Fruit fly (Drosophila melanogaster) whole organism, embryonic: Measurements from ENCODE around the gene CG10993.

Experiments
- B-H2 ChIP-seq: fragments of 200-800 bp; sonication (Bioruptor generic); optimal IDR thresholded peaks from 2 replicates; lab custom pipeline; 2018; ENCODE audit warnings: missing biosample characterization, mild to moderate bottlenecking, missing genetic modification characterization
- CG10654 ChIP-seq: fragments of 200-800 bp; sonication (Bioruptor generic); optimal IDR thresholded peaks from 2 replicates; lab custom pipeline; 2016; ENCODE audit warnings: missing biosample characterization, missing genetic modification characterization
- CG11696 ChIP-seq: fragments of 200-800 bp; sonication (Bioruptor generic); IDR thresholded peaks from 2 replicates; pipeline ENCODE4 v1.3.6; 2022; ENCODE audit warnings: missing biosample characterization, missing genetic modification characterization
- CG13894 ChIP-seq: fragments of 200-800 bp; sonication (Bioruptor generic); optimal IDR thresholded peaks from 3 replicates; lab custom pipeline; 2018; ENCODE audit warnings: missing biosample characterization, mild to moderate bottlenecking, missing genetic modification characterization, moderate library complexity
- CG17385 ChIP-seq: fragments of 200-800 bp; sonication (Bioruptor generic); optimal IDR thresholded peaks from 3 replicates; lab custom pipeline; 2018; ENCODE audit warnings: missing biosample characterization, mild to moderate bottlenecking, missing genetic modification characterization
- CG1832 ChIP-seq: fragments of 200-800 bp; sonication (Bioruptor generic); optimal IDR thresholded peaks from 2 replicates; lab custom pipeline; 2017; ENCODE audit warnings: missing biosample characterization, mild to moderate bottlenecking, missing genetic modification characterization, inconsistent platforms
- CG30020 ChIP-seq: fragments of 200-800 bp; optimal IDR thresholded peaks from 2 replicates; lab custom pipeline; 2019; ENCODE audit warnings: missing biosample characterization, mild to moderate bottlenecking, missing genetic modification characterization, moderate library complexity
- CG31388 ChIP-seq: fragments of 200-800 bp; sonication (Bioruptor generic); optimal IDR thresholded peaks from 2 replicates; lab custom pipeline; 2016; ENCODE audit warnings: missing biosample characterization, missing genetic modification characterization
- CG31441 ChIP-seq: fragments of 200-800 bp; sonication (Bioruptor generic); IDR thresholded peaks from 2 replicates; pipeline ENCODE4 v1.3.6; 2022; ENCODE audit warnings: missing biosample characterization, missing genetic modification characterization
- CG4707 ChIP-seq: fragments of 200-800 bp; sonication (Bioruptor generic); optimal IDR thresholded peaks from 2 replicates; lab custom pipeline; 2018; ENCODE audit warnings: missing biosample characterization, mild to moderate bottlenecking, missing genetic modification characterization, moderate library complexity
- CG5953 ChIP-seq: fragments of 200-800 bp; sonication (Bioruptor generic); IDR thresholded peaks from 2 replicates; pipeline ENCODE4 v1.3.6; 2022; ENCODE audit warnings: missing biosample characterization, missing genetic modification characterization
- CG6683 ChIP-seq: fragments of 200-800 bp; sonication (Bioruptor generic); optimal IDR thresholded peaks from 2 replicates; lab custom pipeline; 2017; ENCODE audit warnings: missing biosample characterization, mild to moderate bottlenecking, missing genetic modification characterization, missing genetic modification reagents
- CG6813 ChIP-seq: fragments of 200-800 bp; sonication (Bioruptor generic); optimal IDR thresholded peaks from 2 replicates; lab custom pipeline; 2017; ENCODE audit warnings: missing biosample characterization, missing genetic modification characterization, mild to moderate bottlenecking, moderate library complexity, missing genetic modification reagents
- CkIIα-i1 ChIP-seq: fragments of 200-800 bp; sonication (Bioruptor generic); IDR thresholded peaks from 2 replicates; pipeline ENCODE4 v1.3.6; 2022; ENCODE audit warnings: missing biosample characterization, missing genetic modification characterization
- Dbx ChIP-seq: fragments of 200-800 bp; sonication (Bioruptor generic); IDR thresholded peaks from 3 replicates; pipeline ENCODE4 v1.3.6; 2022; ENCODE audit warnings: missing biosample characterization, missing genetic modification characterization
- Dek ChIP-seq: fragments of 200-800 bp; sonication (Bioruptor generic); optimal IDR thresholded peaks from 3 replicates; lab custom pipeline; 2019; ENCODE audit warnings: missing biosample characterization, mild to moderate bottlenecking, missing genetic modification characterization, moderate library complexity
- Dip2 ChIP-seq: fragments of 200-800 bp; sonication (Bioruptor generic); IDR thresholded peaks from 2 replicates; pipeline ENCODE4 v1.3.6; 2022; ENCODE audit warnings: missing biosample characterization, missing genetic modification characterization
- ERR ChIP-seq: fragments of 200-800 bp; sonication (Bioruptor generic); optimal IDR thresholded peaks from 2 replicates; lab custom pipeline; 2016; ENCODE audit warnings: missing biosample characterization, missing genetic modification characterization
- Elba2 ChIP-seq: fragments of 200-800 bp; sonication (Bioruptor generic); optimal IDR thresholded peaks from 3 replicates; lab custom pipeline; 2016; ENCODE audit warnings: missing biosample characterization, missing genetic modification characterization
- Ets97D ChIP-seq: fragments of 200-800 bp; sonication (Bioruptor generic); optimal IDR thresholded peaks from 3 replicates; lab custom pipeline; 2016; ENCODE audit warnings: missing biosample characterization, missing genetic modification characterization
- Fer1 ChIP-seq: fragments of 200-800 bp; sonication (Bioruptor generic); optimal IDR thresholded peaks from 2 replicates; lab custom pipeline; 2017; ENCODE audit warnings: missing biosample characterization, mild to moderate bottlenecking, missing genetic modification characterization
- Med ChIP-seq: fragments of 200-800 bp; sonication (Bioruptor generic); peaks from one replicate; lab custom pipeline; 2016; ENCODE audit warnings: missing biosample characterization, missing genetic modification characterization, mild to moderate bottlenecking, inconsistent platforms, moderate library complexity
- Trl ChIP-seq, 3 experiments: fragments of >200 bp in 2 of 3; fragments of 200-800 bp in 1 of 3; sonication (Bioruptor generic) in 1 of 3; optimal IDR thresholded peaks; 2 replicates in 1 of 3; 3 replicates in 2 of 3; lab custom pipeline; 2016 to 2017; ENCODE audit warnings: missing biosample characterization in 1 of 3, missing genetic modification characterization in 1 of 3
- Usf ChIP-seq: fragments of 200-800 bp; sonication (Bioruptor generic); optimal IDR thresholded peaks from 2 replicates; lab custom pipeline; 2017; ENCODE audit warnings: missing genotype, missing biosample characterization, missing genetic modification characterization
- caup ChIP-seq: fragments of 200-800 bp; sonication (Bioruptor generic); optimal IDR thresholded peaks from 3 replicates; lab custom pipeline; 2017; ENCODE audit warnings: missing biosample characterization, mild to moderate bottlenecking, missing genetic modification characterization, moderate library complexity; ENCODE audit not compliant: severe bottlenecking
- corto ChIP-seq: fragments of 200-800 bp; sonication (Bioruptor generic); optimal IDR thresholded peaks from 2 replicates; lab custom pipeline; 2016; ENCODE audit warnings: missing biosample characterization, mild to moderate bottlenecking, missing genetic modification characterization, moderate library complexity
- da ChIP-seq: fragments of 200-800 bp; sonication (Bioruptor generic); optimal IDR thresholded peaks from 2 replicates; lab custom pipeline; 2016; ENCODE audit warnings: missing biosample characterization, missing genetic modification characterization
- en ChIP-seq: fragments of 200-800 bp; sonication (Bioruptor generic); optimal IDR thresholded peaks from 2 replicates; lab custom pipeline; 2016; ENCODE audit warnings: missing biosample characterization, missing genetic modification characterization
- ewg ChIP-seq: fragments of 200-800 bp; sonication (Bioruptor generic); optimal IDR thresholded peaks from 3 replicates; lab custom pipeline; 2017; ENCODE audit warnings: mild to moderate bottlenecking, missing biosample characterization, missing genetic modification reagents, missing genetic modification characterization
- fru ChIP-seq: fragments of >200 bp; optimal IDR thresholded peaks from 2 replicates; lab custom pipeline; 2017
- ftz-f1 ChIP-seq: fragments of 200-800 bp; sonication (Bioruptor generic); optimal IDR thresholded peaks from 2 replicates; lab custom pipeline; 2016; ENCODE audit warnings: missing biosample characterization, missing genetic modification characterization
- lola ChIP-seq, 3 experiments: fragments of >200 bp in 2 of 3; fragments of 200-800 bp in 1 of 3; sonication (Bioruptor generic) in 1 of 3; optimal IDR thresholded peaks; 2 replicates each; lab custom pipeline; 2017 to 2019; ENCODE audit warnings: missing biosample characterization in 3 of 3, missing genetic modification characterization in 3 of 3, mild to moderate bottlenecking in 1 of 3, moderate library complexity in 1 of 3
- nom ChIP-seq: fragments of 200-800 bp; sonication (Bioruptor generic); optimal IDR thresholded peaks from 2 replicates; lab custom pipeline; 2017; ENCODE audit warnings: missing biosample characterization, missing genetic modification characterization, mild to moderate bottlenecking, moderate library complexity, missing genetic modification reagents
- p53 ChIP-seq: fragments of 200-800 bp; sonication (Bioruptor generic); optimal IDR thresholded peaks from 2 replicates; lab custom pipeline; 2016; ENCODE audit warnings: missing biosample characterization, missing genetic modification characterization
- pros ChIP-seq: fragments of 200-800 bp; sonication (Bioruptor generic); optimal IDR thresholded peaks from 3 replicates; lab custom pipeline; 2019; ENCODE audit warnings: missing biosample characterization, mild to moderate bottlenecking, missing genetic modification characterization, moderate library complexity
- pzg ChIP-seq: fragments of 200-800 bp; sonication (Bioruptor generic); optimal IDR thresholded peaks from 3 replicates; lab custom pipeline; 2018; ENCODE audit warnings: missing biosample characterization, mild to moderate bottlenecking, missing genetic modification characterization, moderate library complexity
- ro ChIP-seq: fragments of 200-800 bp; sonication (Bioruptor generic); IDR thresholded peaks from 2 replicates; pipeline ENCODE4 v1.3.6; 2022; ENCODE audit warnings: missing biosample characterization, missing genetic modification characterization
- schlank ChIP-seq: fragments of 200-800 bp; sonication (Bioruptor generic); optimal IDR thresholded peaks from 2 replicates; lab custom pipeline; 2018; ENCODE audit warnings: missing biosample characterization, mild to moderate bottlenecking, missing genetic modification characterization
- scrt ChIP-seq: fragments of 200-800 bp; sonication (Bioruptor generic); optimal IDR thresholded peaks from 2 replicates; lab custom pipeline; 2018; ENCODE audit warnings: missing biosample characterization, mild to moderate bottlenecking, missing genetic modification characterization, moderate library complexity
- sd ChIP-seq: fragments of 200-800 bp; sonication (Bioruptor generic); optimal IDR thresholded peaks from 3 replicates; lab custom pipeline; 2018; ENCODE audit warnings: missing biosample characterization, mild to moderate bottlenecking, missing genetic modification characterization, moderate library complexity
- sens-2 ChIP-seq: fragments of 200-800 bp; sonication (Bioruptor generic); IDR thresholded peaks from 2 replicates; pipeline ENCODE4 v1.3.6; 2022; ENCODE audit warnings: missing biosample characterization, missing genetic modification characterization
- sim ChIP-seq: fragments of 200-800 bp; sonication (Bioruptor generic); IDR thresholded peaks from 2 replicates; pipeline ENCODE4 v1.3.6; 2022; ENCODE audit warnings: missing biosample characterization, missing genetic modification characterization
- slou ChIP-seq: fragments of 200-800 bp; sonication (Bioruptor generic); optimal IDR thresholded peaks from 3 replicates; lab custom pipeline; 2016; ENCODE audit warnings: missing biosample characterization, missing genetic modification characterization
- so ChIP-seq: fragments of 200-800 bp; sonication (Bioruptor generic); IDR thresholded peaks from 3 replicates; pipeline ENCODE4 v1.3.6; 2022; ENCODE audit warnings: missing biosample characterization, missing genetic modification characterization
- unc-4 ChIP-seq: fragments of 200-800 bp; sonication (Bioruptor generic); IDR thresholded peaks from 2 replicates; pipeline ENCODE4 v1.3.6; 2022; ENCODE audit warnings: missing biosample characterization, missing genetic modification characterization; ENCODE audit not compliant: partially characterized antibody
- zf30C ChIP-seq: fragments of 200-800 bp; sonication (Bioruptor generic); optimal IDR thresholded peaks from 3 replicates; lab custom pipeline; 2018; ENCODE audit warnings: missing biosample characterization, mild to moderate bottlenecking, missing genetic modification characterization

Gene CG10993

DNA sequence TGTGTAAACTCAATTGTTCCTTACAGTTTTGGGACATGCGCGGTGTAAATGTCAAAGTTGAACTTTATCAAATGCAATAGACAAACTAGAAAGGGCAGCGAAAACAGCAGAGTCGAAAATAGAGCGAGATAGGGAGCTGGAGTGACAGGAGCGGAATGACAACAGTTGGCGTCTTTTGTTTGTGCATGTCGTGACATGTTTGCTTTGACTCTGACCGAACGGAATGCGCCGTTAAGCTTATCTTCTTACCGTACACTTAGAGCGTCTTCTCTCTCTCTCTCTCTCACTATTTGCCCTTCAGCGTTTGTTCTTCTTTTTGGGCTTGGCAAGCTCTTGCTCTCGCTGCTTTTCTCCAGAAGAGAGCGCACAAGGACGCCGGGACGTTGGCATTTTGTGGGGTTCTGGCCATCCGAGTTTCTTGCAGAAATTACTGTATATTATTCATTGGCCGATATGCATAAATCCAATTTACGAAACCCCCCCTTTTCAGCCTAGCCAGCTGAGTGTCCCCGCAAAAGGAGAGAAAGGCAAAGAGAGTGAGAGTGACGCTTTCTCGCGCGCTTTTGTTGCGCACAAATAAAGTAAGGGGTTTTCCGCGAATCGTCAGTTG, 29.0 kb downstream of the CG10993 start:
- peak; percentile 96 for TF ChIP-seq CG13894 (tag; lab: Kevin White, UChicago)
- no peak for TF ChIP-seq schlank (tag; lab: Kevin White, UChicago)
- no peak for TF ChIP-seq CG31388 (GFP tag; lab: Kevin White, UChicago)
- TF ChIP-seq p53, result peak; percentile 100
- peak; percentile 18 for TF ChIP-seq CG1832 (GFP tag; lab: Kevin White, UChicago)
- no peak for TF ChIP-seq fru (lab: Kevin White, UChicago)
- no peak for TF ChIP-seq pzg
- TF ChIP-seq Med, result peak; percentile 46
- no peak for TF ChIP-seq ro (GFP tag; lab: Robert Waterston, UW)
- TF ChIP-seq sd (tag; lab: Kevin White, UChicago), result peak; percentile 51
- no peak for TF ChIP-seq Dip2 (GFP tag; lab: Robert Waterston, UW)
- TF ChIP-seq pros (GFP tag; lab: Kevin White, UChicago), result peak; percentile 16
- TF ChIP-seq CG11696 (GFP tag; lab: Robert Waterston, UW), result no peak
- TF ChIP-seq nom (GFP tag; lab: Kevin White, UChicago), result peak; percentile 64
- no peak for TF ChIP-seq da (GFP tag; lab: Kevin White, UChicago)
- peak; percentile 63 to 78 for TF ChIP-seq Trl (optimal IDR thresholded peaks at IDR 0.05; lab: Kevin White, UChicago)
- TF ChIP-seq Trl (GFP tag; optimal IDR thresholded peaks at IDR 0.05; lab: Kevin White, UChicago), result no peak
- TF ChIP-seq ewg (GFP tag; lab: Kevin White, UChicago), result peak; percentile 32
- TF ChIP-seq ERR (GFP tag; lab: Kevin White, UChicago), result peak; percentile 24
- TF ChIP-seq, all 482 proteins: peak for 10

DNA sequence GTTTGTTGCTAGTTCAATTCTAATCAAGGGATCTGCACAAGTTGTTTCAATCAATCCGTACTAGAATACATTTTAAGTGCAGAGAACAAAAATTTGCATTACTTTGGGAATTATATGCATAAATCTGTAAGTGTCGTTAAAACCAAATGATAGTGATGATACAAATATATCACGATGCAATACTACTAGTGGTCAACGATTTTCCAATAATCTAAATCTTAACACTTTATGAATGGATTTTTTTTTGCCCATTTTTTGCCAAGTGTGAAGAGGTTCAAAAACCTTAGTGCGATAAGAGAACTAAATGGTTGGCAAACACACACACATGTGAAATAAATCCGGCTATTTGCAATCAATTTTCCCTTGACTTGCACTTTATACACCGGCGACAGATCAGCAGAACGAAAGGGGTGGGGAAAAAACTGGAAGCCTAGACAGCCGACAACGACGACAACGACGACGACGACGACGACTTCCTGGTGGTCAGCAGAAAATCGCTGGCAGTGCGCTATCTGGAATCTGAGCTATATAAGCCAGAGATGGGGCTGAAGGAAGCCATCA, 31.8 kb downstream of the CG10993 start, which contains the start of gene Yp3:
TSS of gene Yp3 (plus strand) at position 558 of the 561 bp plus-strand sequence.
- no peak for TF ChIP-seq scrt (GFP tag; lab: Kevin White, UChicago)
- no peak for TF ChIP-seq slou (GFP tag; lab: Kevin White, UChicago)
- no peak for TF ChIP-seq CkIIα-i1 (GFP tag; lab: Robert Waterston, UW)
- no peak for TF ChIP-seq Trl (optimal IDR thresholded peaks at IDR 0.05; lab: Kevin White, UChicago)
- TF ChIP-seq Trl (GFP tag; optimal IDR thresholded peaks at IDR 0.05; lab: Kevin White, UChicago), result no peak
- TF ChIP-seq ftz-f1 (GFP tag; lab: Kevin White, UChicago), result no peak
- TF ChIP-seq CG6813 (GFP tag; lab: Kevin White, UChicago), result no peak
- no peak for TF ChIP-seq Dbx
- no peak for TF ChIP-seq sens-2
- TF ChIP-seq Elba2 (GFP tag; lab: Kevin White, UChicago), result no peak
- no peak for TF ChIP-seq Dek (tag; lab: Kevin White, UChicago)
- TF ChIP-seq CG31388 (GFP tag; lab: Kevin White, UChicago), result no peak
- TF ChIP-seq CG5953, result no peak
- no peak for TF ChIP-seq CG10654
- TF ChIP-seq caup (GFP tag; lab: Kevin White, UChicago), result no peak
- TF ChIP-seq Ets97D (GFP tag; lab: Kevin White, UChicago), result no peak
- TF ChIP-seq corto, result no peak
- TF ChIP-seq CG17385 (GFP tag; lab: Kevin White, UChicago), result no peak
- TF ChIP-seq zf30C (GFP tag; lab: Kevin White, UChicago), result no peak
- TF ChIP-seq, all 482 proteins: peak for 0

DNA sequence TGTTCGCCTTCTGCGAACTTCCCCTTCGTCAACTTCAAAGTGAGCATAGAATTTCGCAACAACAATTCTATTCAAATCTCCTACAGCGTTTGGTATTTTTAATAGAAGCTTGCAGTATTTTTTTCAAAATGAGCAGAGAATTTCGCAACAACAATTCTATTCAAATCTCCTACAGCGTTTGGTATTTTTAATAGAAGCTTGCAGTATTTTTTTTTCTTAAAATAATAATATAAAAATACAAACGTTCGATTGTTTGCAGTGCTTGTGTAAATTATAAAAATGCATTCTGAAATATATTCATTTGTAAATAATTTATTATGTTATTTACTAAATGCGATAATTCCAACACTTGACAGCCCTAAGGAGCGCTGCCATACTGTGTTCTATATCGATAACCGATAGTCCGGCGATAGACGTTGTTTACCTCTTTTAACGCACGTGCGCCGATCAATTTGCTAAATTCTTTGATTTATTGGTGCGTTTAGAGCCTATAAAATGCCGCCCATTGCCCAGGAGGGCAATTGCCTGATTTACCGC, 34.1 kb downstream of the CG10993 start, which contains the start of the genes CG32625 and Rtc1:
TSS of gene CG32625 (minus strand) at position 51 of the 537 bp plus-strand sequence.
TSS of gene Rtc1 (plus strand) at position 404 of the 537 bp plus-strand sequence.
- peak in 1 of 3 experiments; percentile 17 for TF ChIP-seq lola (GFP tag; optimal IDR thresholded peaks at IDR 0.05; lab: Kevin White, UChicago)
- TF ChIP-seq CG6683, result peak; percentile 1
- TF ChIP-seq B-H2, result peak; percentile 70
- no peak for TF ChIP-seq CG4707
- TF ChIP-seq CG30020 (tag; lab: Kevin White, UChicago), result peak; percentile 31
- no peak for TF ChIP-seq sim
- peak; percentile 39; the same call in 1 of the 2 replicates for TF ChIP-seq CG31441
- TF ChIP-seq Fer1, result peak; percentile 47
- peak; percentile 67 for TF ChIP-seq unc-4 (GFP tag; lab: Robert Waterston, UW)
- TF ChIP-seq so (GFP tag; lab: Robert Waterston, UW), result no peak
- no peak for TF ChIP-seq en (GFP tag; lab: Kevin White, UChicago)
- no peak for TF ChIP-seq Usf
